Worm (Caenorhabditis elegans) whole organism, L4/young adult: ENCODE data around the gene F21C10.5.
A peak's percentile ranks its signal among the peaks of the same experiment; 100 is the strongest.

Experiments used
- W03F9.2 ChIP-seq: fragments of 150-350 bp; optimal IDR thresholded peaks from 2 replicates; lab custom pipeline; 2014; ENCODE audit warnings: missing biosample characterization, missing genetic modification characterization
- dao-5 ChIP-seq: sonication (generic microtip); optimal IDR thresholded peaks from 2 replicates; lab custom pipeline; 2016; ENCODE audit warnings: missing genotype, missing genetic modification characterization, moderate library complexity, missing compliant biosample characterization
- him-1 ChIP-seq: sonication (generic microtip); optimal IDR thresholded peaks from 2 replicates; lab custom pipeline; 2016; ENCODE audit warnings: missing genotype, missing genetic modification reagents, missing genetic modification characterization, missing compliant biosample characterization

The F21C10.5 gene

DNA sequence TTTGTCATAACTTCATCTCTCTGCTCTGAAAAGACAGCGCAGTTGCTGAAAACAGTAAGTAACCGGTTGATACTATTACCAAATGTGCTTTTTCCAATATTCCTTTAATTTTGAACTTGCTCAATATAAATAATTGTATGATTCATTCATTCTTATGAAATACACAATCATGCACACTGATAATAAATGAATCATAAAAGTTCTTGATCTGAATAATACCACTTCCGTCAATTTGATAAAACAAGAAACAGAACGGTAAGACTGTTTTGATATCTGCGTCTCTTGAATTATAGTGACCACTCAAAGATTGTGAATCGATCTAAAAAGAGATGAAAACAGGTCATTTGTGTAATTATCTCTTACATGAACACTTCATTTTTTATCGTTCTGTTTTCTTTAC, 871 bp downstream of the F21C10.5 start, which contains the start of gene F21C10.4:
TSS of gene F21C10.4 (plus strand) at position 301 of the 400 bp plus-strand sequence.
- no peak for TF ChIP-seq dao-5
- no peak for TF ChIP-seq him-1 (tag; lab: Kevin White, UChicago)
- TF ChIP-seq W03F9.2: no peak

DNA sequence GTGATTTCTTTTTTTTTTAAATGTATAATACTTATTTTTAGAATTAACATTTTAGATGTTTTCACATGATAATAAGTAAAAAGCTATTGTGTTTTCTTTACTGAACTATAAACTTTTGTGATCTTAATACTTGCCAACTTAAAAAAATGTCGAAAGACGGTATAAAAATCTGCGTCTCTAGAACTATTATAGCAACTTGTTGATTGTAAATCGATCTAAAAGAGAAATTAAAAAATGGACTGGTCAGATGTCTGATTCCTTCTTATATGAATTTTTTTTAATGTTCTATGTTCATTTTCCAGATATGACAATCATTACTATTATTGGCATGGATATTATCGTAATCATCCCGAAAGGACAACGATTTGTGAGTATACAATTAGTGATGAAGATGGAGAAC, 2.3 kb downstream of the F21C10.5 start, which contains the start of gene F21C10.3:
TSS of gene F21C10.3 (plus strand) at position 301 of the 400 bp plus-strand sequence.
- TF ChIP-seq dao-5 (no peak), him-1 (tag; lab: Kevin White, UChicago) (no peak), W03F9.2 (no peak)

- TF ChIP-seq him-1 (tag; lab: Kevin White, UChicago) (peak; percentile 36), dao-5 (no peak)
Measured at ce11 chrV:9128562-9128961, 3.1 kb downstream of the F21C10.5 start.

DNA sequence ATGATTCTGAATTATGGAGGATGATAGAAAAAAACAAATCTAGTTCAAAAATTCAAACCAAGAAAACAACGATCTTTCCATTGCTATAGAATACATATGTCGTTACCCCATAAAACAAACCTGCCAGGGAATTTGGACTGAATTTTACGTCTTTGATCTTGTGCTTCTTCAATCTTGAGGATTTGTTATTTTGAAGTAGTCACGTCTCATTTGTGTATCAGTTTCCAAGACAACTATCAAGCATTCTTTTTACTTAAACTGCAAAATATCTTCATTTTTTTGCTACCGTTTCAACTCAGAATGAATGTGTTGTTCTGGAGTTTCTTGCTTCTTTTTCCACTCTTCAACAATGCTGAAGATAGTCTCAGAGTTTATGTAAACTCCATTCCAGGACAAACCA, 5.3 kb downstream of the F21C10.5 start, which contains the start of gene F21C10.19:
TSS of gene F21C10.19 (plus strand) at position 301 of the 400 bp plus-strand sequence.
- TF ChIP-seq W03F9.2: no peak
- TF ChIP-seq dao-5: no peak
- no peak for TF ChIP-seq him-1 (tag; lab: Kevin White, UChicago)

- TF ChIP-seq him-1 (tag; lab: Kevin White, UChicago): no peak
Measured at ce11 chrV:9132043-9132442, 6.6 kb downstream of the F21C10.5 start, which contains the start of gene F21C10.1. Gene F21C10.1, plus strand, starts transcription at chrV:9132343.

DNA sequence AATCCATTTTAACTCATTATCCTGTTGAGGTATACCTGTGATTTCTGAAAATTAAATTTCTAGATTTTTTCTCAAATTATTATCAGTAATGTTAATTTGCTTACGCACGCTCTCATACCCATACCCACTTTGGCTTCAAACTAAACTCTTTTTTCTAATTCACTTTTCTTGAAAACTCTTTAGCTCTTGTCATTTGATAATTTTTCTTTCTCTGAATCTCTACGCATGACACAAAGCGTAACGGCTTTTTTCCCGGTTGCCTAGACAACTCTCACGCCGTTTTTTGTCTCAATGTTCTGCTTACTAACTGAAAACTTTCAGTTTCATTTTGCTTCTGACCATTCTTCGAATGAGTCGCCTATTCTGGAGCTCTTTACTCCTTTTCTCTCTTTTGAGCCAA, 8.5 kb downstream of the F21C10.5 start, which contains the start of gene B0222.1:
TSS of gene B0222.1 (plus strand) at position 306 of the 400 bp plus-strand sequence.
- no peak for TF ChIP-seq him-1 (tag; lab: Kevin White, UChicago)
- TF ChIP-seq dao-5: no peak
- no peak for TF ChIP-seq W03F9.2

- TF ChIP-seq him-1 (tag; lab: Kevin White, UChicago): no peak
- TF ChIP-seq W03F9.2: no peak
- TF ChIP-seq dao-5: no peak
Measured at ce11 chrV:9137618-9138017, 12.2 kb downstream of the F21C10.5 start, which contains the start of gene pitr-2. Gene pitr-2, minus strand, starts transcription at chrV:9137718.

DNA sequence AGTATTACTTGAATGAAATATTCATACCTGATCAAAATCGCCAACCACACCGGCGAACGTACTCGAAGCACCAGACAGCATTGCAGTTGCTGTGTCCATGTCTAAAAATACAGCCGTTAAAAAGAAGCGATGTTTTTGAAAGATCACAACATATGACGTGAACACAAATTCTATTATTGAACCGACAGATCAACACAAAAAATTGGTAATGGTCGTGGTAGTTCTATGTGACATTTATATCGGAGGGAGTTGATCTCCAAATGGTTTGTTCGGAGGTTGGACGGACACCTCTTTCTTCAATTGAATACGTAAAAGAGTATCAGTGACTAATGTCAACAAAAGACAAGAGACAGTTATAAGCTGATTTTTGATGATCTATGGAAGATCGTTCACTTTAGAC, 15.9 kb downstream of the F21C10.5 start, which contains the start of gene pitr-3:
TSS of gene pitr-3 (minus strand) at position 101 of the 400 bp plus-strand sequence.
- TF ChIP-seq dao-5 (no peak), him-1 (tag; lab: Kevin White, UChicago) (no peak), W03F9.2 (no peak)

DNA sequence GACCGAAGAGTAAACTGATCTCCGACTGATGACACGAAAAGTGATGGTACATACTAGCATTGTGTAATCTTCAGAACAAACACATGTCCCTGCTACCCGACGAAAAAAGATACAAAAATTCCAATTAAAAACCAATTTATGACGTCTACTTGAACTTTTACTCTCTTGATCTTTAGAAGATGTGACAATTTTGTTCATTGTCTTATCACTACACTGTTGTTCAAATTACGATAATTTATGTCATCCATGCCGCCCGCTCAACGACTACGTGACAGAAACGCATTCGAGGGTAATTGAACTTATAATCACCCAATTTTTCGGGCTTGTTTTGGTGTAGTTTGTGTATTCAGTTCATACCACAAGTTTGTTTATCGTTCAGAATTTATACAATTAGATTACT, 18.5 kb downstream of the F21C10.5 start:
- TF ChIP-seq him-1 (tag; lab: Kevin White, UChicago) (no peak), dao-5 (no peak), W03F9.2 (no peak)

DNA sequence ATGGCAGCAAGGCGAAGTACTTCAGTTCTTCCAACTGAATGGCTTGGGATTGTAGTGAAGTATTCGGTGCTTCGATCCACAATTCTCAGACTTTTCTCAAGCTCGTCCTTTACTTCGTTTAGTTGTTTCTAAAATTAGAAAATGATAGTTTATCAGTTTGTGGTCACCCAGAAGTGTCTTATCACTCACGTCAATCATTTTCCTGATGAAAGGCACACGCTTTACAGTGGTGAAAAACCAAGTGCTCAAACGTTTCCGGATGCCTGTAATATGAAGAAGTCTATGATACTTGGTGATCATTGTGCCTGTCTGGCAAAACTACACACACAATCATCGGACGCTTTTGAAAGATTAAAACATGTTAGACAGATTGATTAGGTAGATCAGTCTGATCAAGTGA, 20.8 kb downstream of the F21C10.5 start:
- TF ChIP-seq W03F9.2: no peak
- no peak for TF ChIP-seq him-1 (tag; lab: Kevin White, UChicago)
- TF ChIP-seq dao-5: no peak

ce11 chrV:9146849-9147557, 21.6 kb downstream of the F21C10.5 start, which contains the start of gene spl-2:
Gene spl-2, minus strand, starts transcription at chrV:9146899.
- TF ChIP-seq dao-5 (no peak), him-1 (tag; lab: Kevin White, UChicago) (no peak), W03F9.2 (no peak)

DNA sequence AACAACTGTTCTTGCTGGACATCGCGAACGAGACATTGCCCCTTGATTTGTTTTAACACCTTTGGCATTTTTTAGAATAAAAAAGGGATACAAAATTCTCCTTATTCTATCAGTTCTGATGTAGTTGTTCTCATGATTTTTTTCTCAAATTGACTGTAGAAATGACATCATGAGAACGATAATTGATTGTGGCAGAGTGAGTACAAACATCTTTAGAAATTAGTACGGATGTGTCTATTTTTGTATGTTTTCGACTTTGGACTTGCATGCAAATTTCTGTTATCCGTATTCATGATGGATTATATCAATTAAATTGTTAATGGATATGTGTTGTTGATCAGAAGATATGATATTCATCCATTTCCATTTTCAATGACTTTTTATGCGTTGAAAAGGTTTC, 22.7 kb downstream of the F21C10.5 start:
- no peak for TF ChIP-seq dao-5
- no peak for TF ChIP-seq W03F9.2
- TF ChIP-seq him-1 (tag; lab: Kevin White, UChicago): no peak

DNA sequence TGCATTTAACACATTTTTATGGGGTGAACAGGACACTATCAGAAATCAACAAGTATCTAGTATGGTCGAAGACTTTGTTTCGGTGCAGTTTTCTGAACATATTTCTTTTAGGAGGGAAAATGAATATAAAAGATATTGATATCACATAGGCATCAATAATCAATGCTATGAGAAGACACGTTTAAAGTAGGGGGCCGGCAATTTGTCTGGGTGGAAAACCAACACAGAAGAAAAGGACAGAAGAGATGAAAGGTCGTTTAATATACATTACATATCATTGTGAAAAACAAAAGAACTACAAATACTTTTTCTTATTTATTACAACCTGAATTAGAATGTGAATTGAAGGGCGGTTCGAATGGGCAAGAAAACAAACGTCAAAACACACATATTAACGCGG, 26.9 kb downstream of the F21C10.5 start:
- no peak for TF ChIP-seq dao-5
- no peak for TF ChIP-seq him-1 (tag; lab: Kevin White, UChicago)
- no peak for TF ChIP-seq W03F9.2

- TF ChIP-seq dao-5: no peak
- TF ChIP-seq him-1 (tag; lab: Kevin White, UChicago): no peak
- TF ChIP-seq W03F9.2: no peak
Measured at ce11 chrV:9154772-9155171, 29.3 kb downstream of the F21C10.5 start, which contains the start of gene B0222.5. Gene B0222.5, minus strand, starts transcription at chrV:9154872.

ce11 chrV:9155616-9156015, 30.2 kb downstream of the F21C10.5 start:
- no peak for TF ChIP-seq dao-5
- TF ChIP-seq him-1 (tag; lab: Kevin White, UChicago): no peak
